Fruit fly (Drosophila melanogaster) whole organism, prepupa: ENCODE data around the gene Glut3.
A peak's percentile ranks its signal among the peaks of the same experiment; 100 is the strongest.

Experiments
- CG10631 ChIP-seq: fragments of 200-800 bp; sonication (Bioruptor generic); optimal IDR thresholded peaks from 2 replicates; lab custom pipeline; 2016; ENCODE audit warnings: missing biosample characterization, missing genetic modification characterization
- CG10669 ChIP-seq: fragments of 200-800 bp; sonication (Bioruptor generic); optimal IDR thresholded peaks from 3 replicates; lab custom pipeline; 2018; ENCODE audit warnings: missing biosample characterization, mild to moderate bottlenecking, missing genetic modification characterization, moderate library complexity
- CG15336 ChIP-seq: fragments of 200-800 bp; sonication (Bioruptor generic); IDR thresholded peaks from 2 replicates; pipeline ENCODE4 v1.3.6; 2022; ENCODE audit warnings: missing biosample characterization, missing genetic modification characterization
- CG3032 ChIP-seq: fragments of 200-800 bp; optimal IDR thresholded peaks from 2 replicates; lab custom pipeline; 2019; ENCODE audit warnings: missing biosample characterization, mild to moderate bottlenecking, missing genetic modification characterization, moderate library complexity
- CG31627 ChIP-seq: fragments of 200-800 bp; sonication (Bioruptor generic); optimal IDR thresholded peaks from 3 replicates; lab custom pipeline; 2016; ENCODE audit warnings: missing biosample characterization, missing genetic modification characterization
- CG32006 ChIP-seq: fragments of 200-800 bp; sonication (Bioruptor generic); optimal IDR thresholded peaks from 3 replicates; lab custom pipeline; 2017; ENCODE audit warnings: missing biosample characterization, mild to moderate bottlenecking, missing genetic modification characterization
- CG34406 ChIP-seq: fragments of 200-800 bp; sonication (Bioruptor generic); optimal IDR thresholded peaks from 3 replicates; lab custom pipeline; 2016; ENCODE audit warnings: missing biosample characterization, missing genetic modification characterization
- CG6163 ChIP-seq: fragments of 200-800 bp; sonication (Bioruptor generic); IDR thresholded peaks from 3 replicates; pipeline ENCODE4 v1.3.6; 2022; ENCODE audit warnings: missing biosample characterization, missing genetic modification characterization
- CG6276 ChIP-seq: fragments of 200-800 bp; sonication (Bioruptor generic); optimal IDR thresholded peaks from 2 replicates; lab custom pipeline; 2017; ENCODE audit warnings: missing biosample characterization, mild to moderate bottlenecking, missing genetic modification characterization
- CG6792 ChIP-seq: fragments of 200-800 bp; sonication (Bioruptor generic); optimal IDR thresholded peaks from 3 replicates; lab custom pipeline; 2016; ENCODE audit warnings: missing biosample characterization, missing genetic modification characterization
- CG6808 ChIP-seq: fragments of 200-800 bp; sonication (Bioruptor generic); optimal IDR thresholded peaks from 3 replicates; lab custom pipeline; 2017; ENCODE audit warnings: missing biosample characterization, missing genetic modification characterization, mild to moderate bottlenecking, moderate library complexity, missing genetic modification reagents
- Eip75B ChIP-seq: fragments of 200-800 bp; sonication (Bioruptor generic); optimal IDR thresholded peaks from 3 replicates; lab custom pipeline; 2016; ENCODE audit warnings: missing biosample characterization, missing genetic modification characterization
- Eip93F ChIP-seq: fragments of 200-800 bp; sonication (Bioruptor generic); optimal IDR thresholded peaks from 2 replicates; lab custom pipeline; 2016; ENCODE audit warnings: missing biosample characterization, mild to moderate bottlenecking, missing genetic modification characterization
- Ets21C ChIP-seq: fragments of 200-800 bp; sonication (Bioruptor generic); optimal IDR thresholded peaks from 3 replicates; lab custom pipeline; 2016; ENCODE audit warnings: missing biosample characterization, missing genetic modification characterization
- Hr39 ChIP-seq: fragments of 200-800 bp; sonication (Bioruptor generic); optimal IDR thresholded peaks from 2 replicates; lab custom pipeline; 2016; ENCODE audit warnings: missing biosample characterization, missing genetic modification characterization
- Hr4 ChIP-seq: fragments of 200-800 bp; sonication (Bioruptor generic); optimal IDR thresholded peaks from 3 replicates; lab custom pipeline; 2016; ENCODE audit warnings: missing biosample characterization, missing genetic modification characterization
- Lpt ChIP-seq: fragments of 200-800 bp; sonication (Bioruptor generic); optimal IDR thresholded peaks from 3 replicates; lab custom pipeline; 2016; ENCODE audit warnings: missing biosample characterization, missing genetic modification characterization
- OdsH ChIP-seq: fragments of 200-800 bp; sonication (Bioruptor generic); optimal IDR thresholded peaks from 3 replicates; lab custom pipeline; 2016; ENCODE audit warnings: missing biosample characterization, missing genetic modification characterization
- Sox102F ChIP-seq: fragments of 200-800 bp; sonication (Bioruptor generic); optimal IDR thresholded peaks from 2 replicates; lab custom pipeline; 2016; ENCODE audit warnings: missing biosample characterization, mild to moderate bottlenecking, missing genetic modification characterization
- Sox14 ChIP-seq: fragments of 200-800 bp; sonication (Bioruptor generic); optimal IDR thresholded peaks from 3 replicates; lab custom pipeline; 2016; ENCODE audit warnings: missing biosample characterization, missing genetic modification characterization
- Sox15 ChIP-seq: fragments of 200-800 bp; sonication (Bioruptor generic); optimal IDR thresholded peaks from 3 replicates; lab custom pipeline; 2016; ENCODE audit warnings: missing biosample characterization, missing genetic modification characterization
- cyc ChIP-seq: fragments of 200-800 bp; sonication (Bioruptor generic); optimal IDR thresholded peaks from 3 replicates; lab custom pipeline; 2016; ENCODE audit warnings: missing biosample characterization, missing genetic modification characterization
- dac ChIP-seq: fragments of 200-800 bp; sonication (Bioruptor generic); optimal IDR thresholded peaks from 2 replicates; lab custom pipeline; 2017; ENCODE audit warnings: missing biosample characterization, mild to moderate bottlenecking, missing genetic modification characterization
- esn ChIP-seq: fragments of 200-800 bp; sonication (Bioruptor generic); optimal IDR thresholded peaks from 2 replicates; lab custom pipeline; 2016; ENCODE audit warnings: missing biosample characterization, mild to moderate bottlenecking, missing genetic modification characterization, moderate library complexity
- fd85E ChIP-seq: fragments of 200-800 bp; sonication (Bioruptor generic); optimal IDR thresholded peaks from 3 replicates; lab custom pipeline; 2016; ENCODE audit warnings: missing biosample characterization, missing genetic modification characterization
- lz ChIP-seq: fragments of 200-800 bp; sonication (Bioruptor generic); optimal IDR thresholded peaks from 3 replicates; lab custom pipeline; 2016; ENCODE audit warnings: missing biosample characterization, missing genetic modification characterization
- net ChIP-seq: fragments of 200-800 bp; sonication (Bioruptor generic); optimal IDR thresholded peaks from 3 replicates; lab custom pipeline; 2016; ENCODE audit warnings: missing biosample characterization, missing genetic modification characterization
- salr ChIP-seq, 2 experiments: fragments of 200-800 bp; sonication (Bioruptor generic); optimal IDR thresholded peaks; 3 replicates each; lab custom pipeline; 2016 to 2018; ENCODE audit warnings: missing biosample characterization in 2 of 2, missing genetic modification characterization in 2 of 2, mild to moderate bottlenecking in 1 of 2
- spab ChIP-seq: fragments of 200-800 bp; sonication (Bioruptor generic); optimal IDR thresholded peaks from 2 replicates; lab custom pipeline; 2017; ENCODE audit warnings: missing biosample characterization, mild to moderate bottlenecking, missing genetic modification characterization, missing genetic modification reagents
- svp ChIP-seq: fragments of 200-800 bp; sonication (Bioruptor generic); peaks from one replicate; lab custom pipeline; 2016; ENCODE audit warnings: missing biosample characterization, missing genetic modification characterization
- vri ChIP-seq: fragments of 200-800 bp; sonication (Bioruptor generic); optimal IDR thresholded peaks from 3 replicates; lab custom pipeline; 2016; ENCODE audit warnings: missing biosample characterization, mild to moderate bottlenecking, missing genetic modification characterization

Glut3 gene

dm6 chr3R:16819451-16820129 lies 31.5 kb downstream of the Glut3 start:
- no peak for TF ChIP-seq salr (GFP tag; optimal IDR thresholded peaks at IDR 0.05; lab: Kevin White, UChicago)
- TF ChIP-seq CG3032 (tag; lab: Kevin White, UChicago), result no peak
- TF ChIP-seq svp (GFP tag; lab: Kevin White, UChicago), result peak; percentile 100
- no peak for TF ChIP-seq lz (GFP tag; lab: Kevin White, UChicago)
- TF ChIP-seq cyc (GFP tag; lab: Kevin White, UChicago), result no peak
- no peak for TF ChIP-seq OdsH
- no peak for TF ChIP-seq spab (GFP tag; lab: Kevin White, UChicago)
- TF ChIP-seq CG31627 (GFP tag; lab: Kevin White, UChicago), result no peak

dm6 chr3R:16821473-16821872 lies 33.4 kb downstream of the Glut3 start:
- no peak for TF ChIP-seq dac

dm6 chr3R:16822015-16822414 lies 33.9 kb downstream of the Glut3 start:
- TF ChIP-seq Eip93F (GFP tag; lab: Kevin White, UChicago) (no peak), Sox14 (no peak), CG6163 (GFP tag; lab: Robert Waterston, UW) (no peak), CG10669 (GFP tag; lab: Kevin White, UChicago) (no peak), Lpt (GFP tag; lab: Kevin White, UChicago) (no peak), Sox102F (no peak), Eip75B (GFP tag; lab: Kevin White, UChicago) (no peak), vri (GFP tag; lab: Kevin White, UChicago) (no peak), Hr4 (no peak), CG31627 (GFP tag; lab: Kevin White, UChicago) (no peak), CG6792 (GFP tag; lab: Kevin White, UChicago) (no peak), Sox15 (GFP tag; lab: Kevin White, UChicago) (no peak), CG6808 (GFP tag; lab: Kevin White, UChicago) (no peak)
- TF ChIP-seq, all 60 proteins: peak for 0

DNA sequence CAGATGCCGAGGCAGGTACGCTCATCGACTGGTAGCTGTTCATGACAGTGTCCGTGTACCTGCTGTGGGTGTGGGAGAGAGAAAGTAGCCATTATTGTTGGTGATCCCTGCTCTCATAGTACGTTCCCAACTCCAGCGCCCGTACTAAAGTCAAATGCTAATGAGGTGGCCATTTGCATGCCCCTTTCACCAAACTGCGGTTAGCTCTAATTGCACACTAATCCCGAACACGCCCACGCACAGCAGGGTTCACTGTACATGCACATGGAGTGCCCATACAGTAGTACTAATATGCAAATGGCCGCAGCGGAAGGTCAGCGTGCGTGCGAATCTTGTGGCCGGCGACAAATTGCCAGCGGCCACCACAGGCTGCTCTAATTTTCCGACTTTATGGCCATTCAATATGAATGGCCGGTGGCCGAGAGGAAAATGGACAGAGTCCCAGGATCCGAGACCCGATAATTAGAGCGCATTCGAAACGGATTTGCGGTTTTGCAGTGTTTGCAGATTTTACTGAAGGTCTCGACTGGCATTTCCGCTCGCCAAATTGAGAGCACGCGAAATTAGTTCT lies 38.2 kb downstream of the Glut3 start:
- no peak for TF ChIP-seq esn (GFP tag; lab: Kevin White, UChicago)
- no peak for TF ChIP-seq cyc (GFP tag; lab: Kevin White, UChicago)
- TF ChIP-seq CG34406 (GFP tag; lab: Kevin White, UChicago), result no peak
- no peak for TF ChIP-seq Hr39
- TF ChIP-seq CG6163 (GFP tag; lab: Robert Waterston, UW), result no peak
- TF ChIP-seq lz (GFP tag; lab: Kevin White, UChicago), result no peak
- no peak for TF ChIP-seq net
- TF ChIP-seq CG32006 (GFP tag; lab: Kevin White, UChicago), result no peak
- TF ChIP-seq fd85E, result no peak
- no peak for TF ChIP-seq CG15336 (GFP tag; lab: Robert Waterston, UW)
- TF ChIP-seq Lpt (GFP tag; lab: Kevin White, UChicago), result no peak
- no peak for TF ChIP-seq dac
- TF ChIP-seq CG10631 (GFP tag; lab: Kevin White, UChicago), result no peak
- no peak for TF ChIP-seq Ets21C (GFP tag; lab: Kevin White, UChicago)
- no peak for TF ChIP-seq Sox102F

DNA sequence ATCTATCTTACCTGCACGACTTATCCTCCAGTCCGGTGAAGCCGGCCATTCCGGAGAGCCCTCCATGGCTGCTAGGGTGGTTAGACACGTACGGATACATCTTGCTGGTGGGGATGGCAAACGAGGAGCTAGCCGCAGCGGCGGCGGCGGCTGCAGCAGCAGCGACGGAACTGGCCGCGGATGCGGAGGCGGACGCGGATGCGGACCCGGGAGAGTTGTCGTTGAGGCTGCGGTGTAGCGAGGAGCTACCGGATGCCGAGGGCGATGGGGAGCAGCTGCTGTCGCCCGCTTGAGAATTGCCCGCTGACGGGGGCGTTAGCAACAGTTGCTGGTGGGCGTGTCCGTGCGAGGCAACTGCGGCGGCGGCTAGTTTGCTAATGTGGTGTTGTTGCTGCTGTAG lies 39.0 kb downstream of the Glut3 start:
- no peak for TF ChIP-seq CG6276 (GFP tag; lab: Kevin White, UChicago)
- TF ChIP-seq CG10631 (GFP tag; lab: Kevin White, UChicago), result no peak
- TF ChIP-seq svp (GFP tag; lab: Kevin White, UChicago), result peak; percentile 11
- TF ChIP-seq, all 60 proteins: peak for 1
